Worm (Caenorhabditis elegans) whole organism, young adult: ENCODE measurements around the gene nep-21.

ENCODE experiments used
- B0336.3 ChIP-seq: fragments of 200-800 bp; sonication (Bioruptor generic); IDR thresholded peaks from 2 replicates; pipeline ENCODE4 v1.3.6; 2022; ENCODE audit warnings: missing genetic modification characterization, missing compliant biosample characterization
- C17E4.6 ChIP-seq: fragments of 200-800 bp; sonication (Bioruptor generic); IDR thresholded peaks from 2 replicates; pipeline ENCODE4 v1.3.6; 2022; ENCODE audit warnings: missing genetic modification reagents, missing genetic modification characterization, missing compliant biosample characterization
- F10E7.11 ChIP-seq: sonication (generic microtip); optimal IDR thresholded peaks from 2 replicates; lab custom pipeline; 2017; ENCODE audit warnings: mild to moderate bottlenecking, missing genetic modification characterization, moderate library complexity, missing compliant biosample characterization
- F39B2.1 ChIP-seq: fragments of 200-800 bp; sonication (Bioruptor generic); IDR thresholded peaks from 2 replicates; pipeline ENCODE4 v1.3.6; 2022; ENCODE audit warnings: missing genetic modification reagents, missing genetic modification characterization, missing compliant biosample characterization
- F52B5.7 ChIP-seq: sonication (generic microtip); optimal IDR thresholded peaks from 2 replicates; lab custom pipeline; 2016; ENCODE audit warnings: mild to moderate bottlenecking, missing genetic modification characterization, missing compliant biosample characterization
- F55B11.4 ChIP-seq: sonication (generic microtip); optimal IDR thresholded peaks from 2 replicates; lab custom pipeline; 2016; ENCODE audit warnings: missing compliant biosample characterization, missing genetic modification characterization, borderline replicate concordance; ENCODE audit not compliant: insufficient read depth
- T26A5.8 ChIP-seq: sonication (generic microtip); optimal IDR thresholded peaks from 2 replicates; lab custom pipeline; 2016; ENCODE audit warnings: missing genetic modification characterization, missing compliant biosample characterization
- Y53G8AR.9 ChIP-seq: fragments of 200-800 bp; sonication (Bioruptor generic); conservative IDR thresholded peaks from 2 replicates; pipeline ENCODE4 v1.3.6; 2022; ENCODE audit warnings: missing genetic modification reagents, missing genetic modification characterization, missing compliant biosample characterization
- Y56A3A.18 ChIP-seq: fragments of 200-800 bp; sonication (Bioruptor generic); IDR thresholded peaks from 2 replicates; pipeline ENCODE4 v1.3.6; 2022; ENCODE audit warnings: missing genetic modification reagents, missing genetic modification characterization, missing compliant biosample characterization
- ZK185.1 ChIP-seq: sonication (generic microtip); optimal IDR thresholded peaks from 2 replicates; lab custom pipeline; 2016; ENCODE audit warnings: mild to moderate bottlenecking, missing genetic modification characterization, missing compliant biosample characterization; ENCODE audit not compliant: poor library complexity, severe bottlenecking
- aptf-2 ChIP-seq: fragments of 200-800 bp; sonication (Bioruptor generic); conservative IDR thresholded peaks from 2 replicates; pipeline ENCODE4 v1.3.6; 2022; ENCODE audit warnings: missing genetic modification reagents, missing genetic modification characterization, missing compliant biosample characterization
- atf-7 ChIP-seq: sonication (generic microtip); optimal IDR thresholded peaks from 2 replicates; lab custom pipeline; 2017; ENCODE audit warnings: mild to moderate bottlenecking, missing genetic modification characterization, missing compliant biosample characterization
- athp-1 ChIP-seq: sonication (generic microtip); optimal IDR thresholded peaks from 2 replicates; lab custom pipeline; 2017; ENCODE audit warnings: mild to moderate bottlenecking, missing genetic modification characterization, missing compliant biosample characterization
- attf-3 ChIP-seq: fragments of 200-800 bp; sonication (Bioruptor generic); conservative IDR thresholded peaks from 2 replicates; pipeline ENCODE4 v1.3.6; 2022; ENCODE audit warnings: missing genetic modification reagents, missing genetic modification characterization, missing compliant biosample characterization
- attf-5 ChIP-seq: fragments of 200-800 bp; sonication (Bioruptor generic); optimal IDR thresholded peaks from 2 replicates; lab custom pipeline; 2018; ENCODE audit warnings: mild to moderate bottlenecking, missing genetic modification characterization, missing compliant biosample characterization
- bed-2 ChIP-seq: fragments of 200-800 bp; sonication (Bioruptor generic); IDR thresholded peaks from 2 replicates; pipeline ENCODE4 v1.3.6; 2022; ENCODE audit warnings: missing genetic modification reagents, missing genetic modification characterization, missing compliant biosample characterization
- cebp-1 ChIP-seq, 2 experiments: fragments of 200-800 bp in 1 of 2; sonication (Bioruptor generic) in 1 of 2; sonication (generic microtip) in 1 of 2; IDR thresholded peaks in 1 of 2; optimal IDR thresholded peaks in 1 of 2; 2 replicates each; pipeline versions ENCODE4 v1.3.6 to Lab custom; 2017 to 2022; ENCODE audit warnings: missing compliant biosample characterization in 2 of 2, missing genetic modification characterization in 2 of 2, mild to moderate bottlenecking in 1 of 2, missing genetic modification reagents in 1 of 2, moderate library complexity in 1 of 2
- ceh-100 ChIP-seq: fragments of 200-800 bp; sonication (Bioruptor generic); IDR thresholded peaks from 2 replicates; pipeline ENCODE4 v1.3.6; 2022; ENCODE audit warnings: missing genetic modification reagents, missing genetic modification characterization, missing compliant biosample characterization
- ceh-40 ChIP-seq: fragments of 200-800 bp; sonication (Bioruptor generic); IDR thresholded peaks from 2 replicates; pipeline ENCODE4 v1.3.6; 2022; ENCODE audit warnings: missing genetic modification characterization, missing compliant biosample characterization
- chd-7 ChIP-seq: sonication (generic microtip); optimal IDR thresholded peaks from 2 replicates; lab custom pipeline; 2016; ENCODE audit warnings: mild to moderate bottlenecking, missing genetic modification characterization, moderate library complexity, missing compliant biosample characterization
- dox-1 ChIP-seq: fragments of 200-800 bp; sonication (Bioruptor generic); IDR thresholded peaks from 2 replicates; pipeline ENCODE4 v1.3.6; 2022; ENCODE audit warnings: missing genetic modification reagents, missing genetic modification characterization, missing compliant biosample characterization
- egl-44 ChIP-seq: fragments of 200-800 bp; sonication (Bioruptor generic); IDR thresholded peaks from 2 replicates; pipeline ENCODE4 v1.3.6; 2022; ENCODE audit warnings: missing genetic modification reagents, missing genetic modification characterization, missing compliant biosample characterization
- egrh-3 ChIP-seq: fragments of 200-800 bp; sonication (Bioruptor generic); IDR thresholded peaks from 2 replicates; pipeline ENCODE4 v1.3.6; 2022; ENCODE audit warnings: missing genetic modification reagents, missing genetic modification characterization, missing compliant biosample characterization
- ets-4 ChIP-seq: fragments of 200-800 bp; sonication (Bioruptor generic); optimal IDR thresholded peaks from 2 replicates; lab custom pipeline; 2018; ENCODE audit warnings: mild to moderate bottlenecking, missing genetic modification characterization, missing compliant biosample characterization
- hlh-12 ChIP-seq: sonication (generic microtip); optimal IDR thresholded peaks from 2 replicates; lab custom pipeline; 2016; ENCODE audit warnings: missing genetic modification characterization, missing compliant biosample characterization
- hlh-26 ChIP-seq: fragments of 200-800 bp; sonication (Bioruptor generic); conservative IDR thresholded peaks from 2 replicates; pipeline ENCODE4 v1.3.6; 2022; ENCODE audit warnings: missing genetic modification reagents, missing genetic modification characterization, missing compliant biosample characterization
- lag-1 ChIP-seq: fragments of 200-800 bp; sonication (Bioruptor generic); IDR thresholded peaks from 2 replicates; pipeline ENCODE4 v1.3.6; 2022; ENCODE audit warnings: missing genetic modification reagents, missing genetic modification characterization, missing compliant biosample characterization
- lin-26 ChIP-seq: fragments of 200-800 bp; sonication (Bioruptor generic); IDR thresholded peaks from 2 replicates; pipeline ENCODE4 v1.3.6; 2022; ENCODE audit warnings: missing genetic modification reagents, missing genetic modification characterization, missing compliant biosample characterization
- madf-6 ChIP-seq: fragments of 200-800 bp; sonication (Bioruptor generic); IDR thresholded peaks from 2 replicates; pipeline ENCODE4 v1.3.6; 2022; ENCODE audit warnings: missing genetic modification reagents, missing genetic modification characterization, missing compliant biosample characterization
- mel-28 ChIP-seq: sonication (generic microtip); optimal IDR thresholded peaks from 2 replicates; lab custom pipeline; 2016; ENCODE audit warnings: borderline replicate concordance, mild to moderate bottlenecking, missing genetic modification characterization, missing compliant biosample characterization
- nfyb-1 ChIP-seq: fragments of 200-800 bp; sonication (Bioruptor generic); IDR thresholded peaks from 2 replicates; pipeline ENCODE4 v1.3.6; 2022; ENCODE audit warnings: missing genetic modification reagents, missing genetic modification characterization, missing compliant biosample characterization
- nhr-120 ChIP-seq: fragments of 200-800 bp; sonication (Bioruptor generic); IDR thresholded peaks from 2 replicates; pipeline ENCODE4 v1.3.6; 2022; ENCODE audit warnings: missing genetic modification characterization, missing compliant biosample characterization
- nhr-27 ChIP-seq: fragments of 200-800 bp; sonication (Bioruptor generic); optimal IDR thresholded peaks from 2 replicates; lab custom pipeline; 2018; ENCODE audit warnings: mild to moderate bottlenecking, missing genetic modification characterization, moderate library complexity, missing compliant biosample characterization
- rcor-1 ChIP-seq: fragments of 200-800 bp; sonication (Bioruptor generic); IDR thresholded peaks from 2 replicates; pipeline ENCODE4 v1.3.6; 2022; ENCODE audit warnings: missing genetic modification reagents, missing genetic modification characterization, missing compliant biosample characterization
- rec-8 ChIP-seq, 2 experiments: sonication (generic microtip); optimal IDR thresholded peaks; 2 replicates each; lab custom pipeline; 2016; ENCODE audit warnings: mild to moderate bottlenecking in 2 of 2, missing genetic modification characterization in 2 of 2, missing genetic modification reagents in 2 of 2, missing genotype in 2 of 2, missing biosample characterization in 1 of 2, missing compliant biosample characterization in 1 of 2, moderate library complexity in 1 of 2
- repo-1 ChIP-seq: sonication (generic microtip); optimal IDR thresholded peaks from 2 replicates; lab custom pipeline; 2017; ENCODE audit warnings: mild to moderate bottlenecking, missing genetic modification characterization, missing compliant biosample characterization
- rpc-1 ChIP-seq, 2 experiments: fragments of 150-350 bp in 1 of 2; sonication (generic microtip) in 1 of 2; optimal IDR thresholded peaks; 2 replicates each; lab custom pipeline; 2014 to 2018; ENCODE audit warnings: missing biosample characterization in 1 of 2, missing genetic modification characterization in 1 of 2, missing genetic modification reagents in 1 of 2, missing genotype in 1 of 2
- snpc-1.3 ChIP-seq: sonication (generic microtip); optimal IDR thresholded peaks from 2 replicates; lab custom pipeline; 2017; ENCODE audit warnings: missing genetic modification characterization, mild to moderate bottlenecking, missing compliant biosample characterization, antibody characterized with exemption, moderate library complexity, missing genotype, missing genetic modification reagents; ENCODE audit not compliant: insufficient read depth
- snpc-4 ChIP-seq, 5 experiments: fragments of 150-350 bp in 1 of 5; sonication (generic microtip) in 4 of 5; optimal IDR thresholded peaks; 2 replicates each; lab custom pipeline; 2014 to 2018; ENCODE audit warnings: missing genetic modification characterization in 5 of 5, missing biosample characterization in 3 of 5, antibody characterized with exemption in 2 of 5, mild to moderate bottlenecking in 2 of 5, missing compliant biosample characterization in 2 of 5, missing genotype in 2 of 5, moderate library complexity in 2 of 5, missing genetic modification reagents in 1 of 5
- somi-1 ChIP-seq: fragments of 200-800 bp; sonication (Bioruptor generic); optimal IDR thresholded peaks from 2 replicates; lab custom pipeline; 2018; ENCODE audit warnings: mild to moderate bottlenecking, missing genetic modification characterization, missing compliant biosample characterization
- tlf-1 ChIP-seq: fragments of 200-800 bp; sonication (Bioruptor generic); optimal IDR thresholded peaks from 2 replicates; lab custom pipeline; 2018; ENCODE audit warnings: mild to moderate bottlenecking, missing genetic modification characterization, missing compliant biosample characterization
- zfh-2 ChIP-seq: fragments of 200-800 bp; sonication (Bioruptor generic); conservative IDR thresholded peaks from 2 replicates; pipeline ENCODE4 v1.3.6; 2022; ENCODE audit warnings: missing genetic modification reagents, missing genetic modification characterization, missing compliant biosample characterization
- zim-3 ChIP-seq: sonication (generic microtip); optimal IDR thresholded peaks from 2 replicates; lab custom pipeline; 2017; ENCODE audit warnings: mild to moderate bottlenecking, missing genetic modification characterization, moderate library complexity, missing compliant biosample characterization
- ztf-18 ChIP-seq: sonication (generic microtip); optimal IDR thresholded peaks from 2 replicates; lab custom pipeline; 2016; ENCODE audit warnings: missing genotype, mild to moderate bottlenecking, missing genetic modification characterization, missing compliant biosample characterization

The nep-21 gene

DNA sequence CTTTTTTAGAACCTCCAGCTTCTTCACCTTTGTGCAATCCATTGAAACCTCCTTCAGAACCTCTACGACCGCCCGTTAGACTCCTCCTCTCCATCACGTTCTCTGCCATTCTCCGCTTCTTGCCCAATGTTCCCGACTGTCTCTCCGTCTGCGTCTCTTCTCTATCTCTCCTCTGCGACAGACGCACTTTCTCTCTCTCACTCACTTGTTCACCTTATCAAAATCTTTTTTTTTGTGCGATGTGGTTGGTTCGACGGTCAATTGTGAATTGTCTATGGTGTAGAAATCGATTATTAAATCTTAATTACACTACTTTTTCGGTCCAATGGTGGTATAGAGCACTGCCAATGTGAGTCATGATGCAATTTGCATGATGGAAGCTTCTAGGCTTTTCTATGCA, 32.8 kb downstream of the nep-21 start, which contains the start of gene atfs-1 (continued):
- TF ChIP-seq snpc-4 (GFP tag; optimal IDR thresholded peaks at IDR 0.05; lab: Kevin White, UChicago) (no peak), snpc-4 (tag; optimal IDR thresholded peaks at IDR 0.05; lab: Kevin White, UChicago) (peak in 3 of 4 experiments; percentile 4 to 14 (median 12)), ztf-18 (tag; lab: Kevin White, UChicago) (peak; percentile 75), lin-26 (GFP tag; lab: Robert Waterston, UW) (no peak), rcor-1 (GFP tag; lab: Robert Waterston, UW) (peak; percentile 51; the same call in 1 of the 2 replicates), ZK185.1 (tag; lab: Kevin White, UChicago) (peak; percentile 31), Y56A3A.18 (GFP tag; lab: Robert Waterston, UW) (no peak), egl-44 (GFP tag; lab: Robert Waterston, UW) (0 out of 2 replicates have a peak, but pooled peaks have one; percentile 35), attf-5 (GFP tag; lab: Kevin White, UChicago) (peak; percentile 68), T26A5.8 (tag; lab: Kevin White, UChicago) (no peak), B0336.3 (GFP tag; lab: Robert Waterston, UW) (peak; percentile 52; the same call in 1 of the 2 replicates), madf-6 (GFP tag; lab: Robert Waterston, UW) (no peak), tlf-1 (GFP tag; lab: Kevin White, UChicago) (peak; percentile 14), bed-2 (GFP tag; lab: Robert Waterston, UW) (0 out of 2 replicates have a peak, but pooled peaks have one; percentile 44), egrh-3 (peak; percentile 41; the same call in 1 of the 2 replicates), dox-1 (GFP tag; lab: Robert Waterston, UW) (peak; percentile 41; the same call in 1 of the 2 replicates), ets-4 (GFP tag; lab: Kevin White, UChicago) (peak; percentile 15), aptf-2 (no peak), cebp-1 (GFP tag; IDR thresholded peaks at IDR 0.05; lab: Robert Waterston, UW) (peak; percentile 58; the same call in 1 of the 2 replicates), cebp-1 (tag; optimal IDR thresholded peaks at IDR 0.05; lab: Kevin White, UChicago) (peak; percentile 79), nfyb-1 (GFP tag; lab: Robert Waterston, UW) (no peak), atf-7 (tag; lab: Kevin White, UChicago) (no peak), chd-7 (tag; lab: Kevin White, UChicago) (peak; percentile 28), Y53G8AR.9 (GFP tag; lab: Robert Waterston, UW) (0 out of 2 replicates have a peak, but pooled peaks have one; percentile 27)

DNA sequence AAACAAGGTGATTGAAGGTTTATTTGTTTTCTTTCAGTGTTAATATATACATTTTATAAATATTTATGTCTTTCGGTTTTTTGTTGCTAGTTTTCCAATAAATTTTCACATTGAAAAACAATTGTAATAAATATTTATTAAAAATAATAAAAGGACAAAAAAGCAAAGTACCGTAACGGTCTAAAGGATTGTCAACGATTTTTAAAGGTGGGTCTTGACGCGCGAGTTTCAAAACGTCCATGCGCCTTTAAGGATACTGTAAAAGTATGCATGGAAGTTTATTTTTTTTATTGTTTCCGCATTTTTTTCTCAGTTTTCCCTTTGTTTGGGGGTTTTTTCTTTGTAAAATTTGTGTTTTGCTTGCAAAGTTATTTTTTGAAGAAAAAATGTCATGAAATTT, 33.4 kb downstream of the nep-21 start:
- no peak for TF ChIP-seq rpc-1 (optimal IDR thresholded peaks at IDR 0.05; lab: Kevin White, UChicago)
- TF ChIP-seq rpc-1 (tag; optimal IDR thresholded peaks at IDR 0.05; lab: Kevin White, UChicago), result no peak
- peak; percentile 43 for TF ChIP-seq snpc-1.3 (tag; lab: Kevin White, UChicago)
- no peak for TF ChIP-seq F52B5.7 (tag; lab: Kevin White, UChicago)
- TF ChIP-seq F39B2.1 (GFP tag; lab: Robert Waterston, UW), result no peak
- no peak for TF ChIP-seq ets-4 (GFP tag; lab: Kevin White, UChicago)
- TF ChIP-seq rec-8 (tag; optimal IDR thresholded peaks at IDR 0.05; lab: Kevin White, UChicago), result no peak
- TF ChIP-seq repo-1 (tag; lab: Kevin White, UChicago), result no peak
- 0 out of 2 replicates have a peak, but pooled peaks have one; percentile 17 for TF ChIP-seq Y53G8AR.9 (GFP tag; lab: Robert Waterston, UW)
- TF ChIP-seq nhr-27, result no peak
- TF ChIP-seq ceh-40, result no peak
- no peak for TF ChIP-seq nhr-120
- TF ChIP-seq F55B11.4 (tag; lab: Kevin White, UChicago), result no peak
- no peak for TF ChIP-seq ceh-100
- TF ChIP-seq C17E4.6 (GFP tag; lab: Robert Waterston, UW), result no peak
- no peak for TF ChIP-seq lag-1 (GFP tag; lab: Robert Waterston, UW)
- no peak for TF ChIP-seq hlh-26 (GFP tag; lab: Robert Waterston, UW)
- peak; percentile 3 for TF ChIP-seq athp-1 (tag; lab: Kevin White, UChicago)
- no peak for TF ChIP-seq attf-3 (GFP tag; lab: Robert Waterston, UW)
- TF ChIP-seq mel-28 (tag; lab: Kevin White, UChicago), result no peak
- TF ChIP-seq B0336.3 (GFP tag; lab: Robert Waterston, UW), result no peak; the same call in 1 of the 2 replicates
- no peak for TF ChIP-seq hlh-12 (tag; lab: Kevin White, UChicago)
- no peak for TF ChIP-seq somi-1 (GFP tag; lab: Kevin White, UChicago)
- no peak for TF ChIP-seq atf-7 (tag; lab: Kevin White, UChicago)
- no peak for TF ChIP-seq zim-3
- TF ChIP-seq egl-44 (GFP tag; lab: Robert Waterston, UW), result no peak
- TF ChIP-seq F10E7.11, result no peak
- no peak for TF ChIP-seq zfh-2 (GFP tag; lab: Robert Waterston, UW)
- TF ChIP-seq ZK185.1 (tag; lab: Kevin White, UChicago), result no peak
